Worm (Caenorhabditis elegans) whole organism, L2 larva: ENCODE measurements around the gene Y43F8B.23.
A peak's percentile ranks its signal among the peaks of the same experiment; 100 is the strongest.

ENCODE experiments used
- ceh-82 ChIP-seq: fragments of 150-350 bp; optimal IDR thresholded peaks from 2 replicates; lab custom pipeline; 2014; ENCODE audit warnings: missing biosample characterization, missing genetic modification characterization
- fos-1 ChIP-seq: fragments of 150-350 bp; optimal IDR thresholded peaks from 2 replicates; lab custom pipeline; 2014; ENCODE audit warnings: missing biosample characterization, missing genetic modification characterization
- lin-11 ChIP-seq: fragments of 150-350 bp; sonication (generic microtip); optimal IDR thresholded peaks from 2 replicates; lab custom pipeline; 2014; ENCODE audit warnings: missing biosample characterization, missing genetic modification characterization, inconsistent platforms, mixed read lengths
- lsy-2 ChIP-seq, 2 experiments: fragments of 150-350 bp in 1 of 2; sonication (generic microtip) in 1 of 2; optimal IDR thresholded peaks; 2 replicates each; lab custom pipeline; 2014 to 2017; ENCODE audit warnings: missing biosample characterization in 2 of 2, missing genetic modification characterization in 2 of 2
- nhr-11 ChIP-seq: fragments of 150-350 bp; optimal IDR thresholded peaks from 2 replicates; lab custom pipeline; 2014; ENCODE audit warnings: missing biosample characterization, missing genetic modification characterization
- nhr-25 ChIP-seq: fragments of 150-350 bp; sonication (generic microtip); optimal IDR thresholded peaks from 3 replicates; lab custom pipeline; 2014; ENCODE audit warnings: missing biosample characterization, missing genetic modification characterization
- nhr-77 ChIP-seq: fragments of 150-350 bp; optimal IDR thresholded peaks from 2 replicates; lab custom pipeline; 2014; ENCODE audit warnings: missing biosample characterization, missing genetic modification characterization
- sem-4 ChIP-seq: fragments of 150-350 bp; optimal IDR thresholded peaks from 2 replicates; lab custom pipeline; 2014; ENCODE audit warnings: missing biosample characterization, missing genetic modification reagents, missing genetic modification characterization
- skn-1 ChIP-seq: sonication (generic microtip); optimal IDR thresholded peaks from 2 replicates; lab custom pipeline; 2017; ENCODE audit warnings: missing biosample characterization, missing genetic modification characterization
- snpc-4 ChIP-seq: fragments of 150-350 bp; optimal IDR thresholded peaks from 2 replicates; lab custom pipeline; 2014; ENCODE audit warnings: missing biosample characterization, missing genetic modification characterization

Y43F8B.23 gene

DNA sequence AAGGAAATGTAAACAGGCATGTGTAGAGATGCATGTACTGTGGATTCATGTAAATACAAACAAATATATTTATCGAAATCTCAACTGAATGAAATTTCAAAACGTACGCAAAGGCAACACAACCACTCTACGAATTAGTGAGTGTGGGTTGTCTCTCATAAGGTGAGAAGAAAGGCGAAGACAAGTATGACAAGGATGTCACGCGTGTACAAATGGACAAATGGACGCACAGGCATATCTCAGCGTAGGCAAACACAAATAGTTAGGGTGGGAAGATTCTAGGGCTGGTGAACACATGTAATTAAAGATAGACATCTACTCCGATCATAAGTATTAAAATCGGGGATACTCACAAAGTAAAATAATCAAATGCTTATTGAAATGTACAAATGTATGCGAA is 39.4 kb downstream of the Y43F8B.23 start:
- TF ChIP-seq nhr-77 (tag; lab: Kevin White, UChicago) = no peak
- peak; percentile 23 for TF ChIP-seq nhr-25 (tag; lab: Kevin White, UChicago)

ce11 chrV:19421131-19421530 is 46.3 kb downstream of the Y43F8B.23 start, which contains the start of gene C25F9.2:
C25F9.2 (plus strand) TSS chrV:19421471.
- TF ChIP-seq nhr-77 (tag; lab: Kevin White, UChicago) (no peak), sem-4 (tag; lab: Kevin White, UChicago) (no peak), skn-1 (no peak), lsy-2 (tag; optimal IDR thresholded peaks at IDR 0.05; lab: Kevin White, UChicago) (no peak), nhr-25 (tag; lab: Kevin White, UChicago) (peak; percentile 47), lin-11 (tag; lab: Kevin White, UChicago) (no peak), nhr-11 (tag; lab: Kevin White, UChicago) (no peak), snpc-4 (tag; lab: Kevin White, UChicago) (no peak)

- peak; percentile 1 for TF ChIP-seq fos-1 (tag; lab: Kevin White, UChicago)
- TF ChIP-seq, all 48 proteins: peak for 1; not testable (repeated sequence) for 47
Measured at ce11 chrV:19419301-19419700, 48.1 kb downstream of the Y43F8B.23 start.

ce11 chrV:19417836-19418235 is 49.6 kb downstream of the Y43F8B.23 start, which contains the start of gene C25F9.15:
C25F9.15 (plus strand) TSS chrV:19418136.
- TF ChIP-seq fos-1 (tag; lab: Kevin White, UChicago) = peak; percentile 40
- TF ChIP-seq ceh-82 (tag; lab: Kevin White, UChicago) = no peak
- TF ChIP-seq, all 48 proteins: peak for 1

DNA sequence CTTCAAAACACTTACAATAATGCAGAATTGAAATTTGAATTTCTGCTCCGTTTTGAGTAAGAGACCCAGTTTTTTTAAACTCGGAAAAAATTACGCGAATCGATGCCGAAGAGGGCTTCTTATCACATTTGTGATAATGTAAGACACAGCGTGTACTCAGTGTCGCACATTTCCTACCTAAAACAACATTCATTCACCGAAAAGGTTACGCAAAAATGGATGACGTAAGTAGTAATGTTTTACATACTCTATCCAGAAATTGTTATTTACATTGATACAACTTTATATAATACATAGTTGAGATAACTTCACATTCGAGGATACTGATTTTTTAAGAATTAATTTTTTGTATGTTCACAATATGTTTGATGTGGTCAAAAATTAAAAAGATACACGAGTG is 51.0 kb downstream of the Y43F8B.23 start, which contains the start of the genes C25F9.4 and C25F9.9:
Gene C25F9.4, minus strand, starts transcription at position 101 of the 400 bp plus-strand sequence.
Gene C25F9.9, plus strand, starts transcription at position 137 of the 400 bp plus-strand sequence.
- TF ChIP-seq ceh-82 (tag; lab: Kevin White, UChicago) (no peak), fos-1 (tag; lab: Kevin White, UChicago) (peak; percentile 59)
